Fruit fly (Drosophila melanogaster): ENCODE measurements around the gene Sbds.

Gene Sbds

DNA sequence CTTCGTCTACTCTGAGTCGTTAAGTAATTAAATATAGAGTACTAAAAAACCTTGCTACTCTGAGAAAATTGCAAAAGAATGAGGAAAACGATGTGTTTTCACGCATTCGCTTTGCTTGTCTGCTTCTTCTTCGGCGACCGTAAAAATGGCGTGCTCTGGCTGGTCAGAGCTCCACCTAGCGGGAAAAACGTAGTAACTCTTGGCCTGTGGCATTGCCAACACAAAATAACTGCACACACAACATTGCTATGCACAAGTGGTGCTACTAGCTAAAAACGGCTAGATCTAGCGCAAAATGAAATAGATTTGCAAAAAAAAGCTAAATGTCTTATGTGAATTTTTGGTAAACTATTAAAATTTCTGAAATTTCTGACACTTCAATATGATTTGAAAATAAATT, 5.6 kb upstream of the Sbds start (continued):
- TF ChIP-seq CG8632 (GFP tag; optimal IDR thresholded peaks at IDR 0.05) (peak; percentile 17), Eip78C (GFP tag) (peak; percentile 81), vri (GFP tag; optimal IDR thresholded peaks at IDR 0.05) (peak; percentile 35), Sox14 (GFP tag; optimal IDR thresholded peaks at IDR 0.05) (peak; percentile 63), CG6792 (GFP tag; optimal IDR thresholded peaks at IDR 0.05) (no peak), OdsH (GFP tag; optimal IDR thresholded peaks at IDR 0.05) (peak; percentile 24), dsx (GFP tag; optimal IDR thresholded peaks at IDR 0.05; ENCODE audit: poor library complexity, severe bottlenecking) (peak; percentile 50)

DNA sequence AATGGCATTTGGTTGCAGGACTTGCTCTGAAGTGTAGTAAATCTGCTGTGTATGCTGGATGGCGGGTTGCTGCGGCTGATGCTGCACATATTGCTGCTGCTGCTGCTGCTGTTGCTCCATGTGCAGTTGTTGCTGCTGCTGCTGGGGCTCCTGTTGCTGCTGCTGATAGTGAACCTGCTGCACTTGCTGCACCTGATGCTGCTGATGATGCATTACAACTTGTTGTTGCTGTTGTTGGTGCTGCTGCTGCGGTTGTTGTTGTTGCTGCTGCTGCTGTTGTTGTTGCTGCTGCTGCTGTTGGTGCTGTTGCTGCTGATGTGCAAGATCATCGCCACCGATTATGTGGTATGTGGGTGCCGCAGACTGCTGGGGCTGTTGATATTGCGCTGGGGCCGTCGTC, 1.9 kb upstream of the Sbds start:
- TF ChIP-seq ss (GFP tag; optimal IDR thresholded peaks at IDR 0.05) (no peak), net (GFP tag; optimal IDR thresholded peaks at IDR 0.05) (no peak), CG6808 (GFP tag; optimal IDR thresholded peaks at IDR 0.05) (no peak), Eip75B (GFP tag; optimal IDR thresholded peaks at IDR 0.05) (no peak), CG6276 (GFP tag; optimal IDR thresholded peaks at IDR 0.05) (no peak), svp (GFP tag) (no peak), fkh (GFP tag; optimal IDR thresholded peaks at IDR 0.05) (no peak), CG34406 (GFP tag; optimal IDR thresholded peaks at IDR 0.05) (no peak)

- TF ChIP-seq Ets21C (GFP tag; optimal IDR thresholded peaks at IDR 0.05): no peak
- TF ChIP-seq ss (GFP tag; optimal IDR thresholded peaks at IDR 0.05): no peak
- peak; percentile 7 for TF ChIP-seq Eip78C (GFP tag)
- no peak for TF ChIP-seq Eip93F (GFP tag; optimal IDR thresholded peaks at IDR 0.05)
- TF ChIP-seq OdsH (GFP tag; optimal IDR thresholded peaks at IDR 0.05): no peak
Measured at dm6 chr3L:6756197-6756736, 3.6 kb downstream of the Sbds start, which contains the start of gene Ist1. Ist1 (minus strand) TSS chr3L:6756497.

- no peak for TF ChIP-seq fd59A (GFP tag; optimal IDR thresholded peaks at IDR 0.05)
- TF ChIP-seq CG7368 (GFP tag; optimal IDR thresholded peaks at IDR 0.05): no peak
- no peak for TF ChIP-seq Sox14 (GFP tag; optimal IDR thresholded peaks at IDR 0.05)
- no peak for TF ChIP-seq fkh (GFP tag; optimal IDR thresholded peaks at IDR 0.05)
- TF ChIP-seq Hr38 (GFP tag; optimal IDR thresholded peaks at IDR 0.05): no peak
- TF ChIP-seq CG3032 (tag; optimal IDR thresholded peaks at IDR 0.05): no peak
Measured at dm6 chr3L:6763146-6763545, 10.4 kb downstream of the Sbds start, which contains the start of gene Rsph3. Rsph3 (minus strand) TSS chr3L:6763246.

DNA sequence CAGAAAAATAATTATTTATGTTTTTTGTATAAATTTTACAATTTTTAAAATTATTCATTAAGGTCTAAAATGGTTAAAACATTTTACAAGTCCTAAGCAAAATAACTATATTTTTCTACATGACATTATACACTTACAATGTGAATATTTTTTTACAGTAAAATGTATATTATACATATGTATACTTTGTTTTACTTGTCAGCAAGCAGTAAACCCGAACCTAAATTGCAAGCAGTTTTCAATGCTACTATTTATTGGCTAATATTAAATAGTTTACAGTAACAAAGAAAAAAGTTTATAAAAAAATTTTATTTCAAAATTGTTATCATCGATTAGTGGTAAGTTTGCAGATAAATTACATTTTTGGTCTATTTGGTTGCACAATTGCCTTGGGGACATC, 11.1 kb downstream of the Sbds start:
- TF ChIP-seq spab (GFP tag; optimal IDR thresholded peaks at IDR 0.05) (no peak), esn (GFP tag; optimal IDR thresholded peaks at IDR 0.05) (no peak), CG15336 (GFP tag; IDR thresholded peaks at IDR 0.05) (no peak), Sox15 (GFP tag; optimal IDR thresholded peaks at IDR 0.05) (no peak), OdsH (GFP tag; optimal IDR thresholded peaks at IDR 0.05) (no peak), Blimp-1 (GFP tag; optimal IDR thresholded peaks at IDR 0.05) (no peak), CG8632 (GFP tag; optimal IDR thresholded peaks at IDR 0.05) (no peak)

DNA sequence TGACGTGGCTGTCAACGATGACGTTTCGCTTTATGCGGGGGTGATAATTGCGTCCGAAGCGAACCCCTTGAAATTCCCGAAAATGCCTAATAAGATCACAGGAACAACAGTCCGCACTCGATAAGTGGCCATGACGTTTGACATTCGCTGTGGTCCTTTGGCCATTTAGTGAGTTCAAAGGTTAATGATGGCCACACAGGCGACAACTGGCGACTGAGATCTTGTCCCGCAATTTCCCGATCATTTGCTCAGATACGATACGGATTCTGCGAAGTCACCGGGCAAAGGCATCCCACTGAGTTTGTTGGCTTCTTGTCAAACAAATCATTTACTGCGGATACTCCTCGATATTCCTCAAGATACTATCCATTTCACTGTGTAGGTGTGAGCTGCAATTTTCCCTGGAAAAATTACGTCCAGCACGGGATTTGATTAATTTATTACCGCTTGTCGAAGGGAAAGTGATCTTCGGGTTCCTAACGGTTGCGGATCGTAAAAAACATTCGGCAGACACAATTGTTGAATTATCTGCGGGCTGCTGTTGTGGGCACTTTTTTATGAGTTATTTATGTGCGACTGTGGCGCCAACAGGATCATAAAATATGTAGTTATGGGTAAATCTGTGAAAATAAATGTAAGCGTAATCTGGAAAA, 11.9 kb downstream of the Sbds start:
- TF ChIP-seq CG3032 (tag; optimal IDR thresholded peaks at IDR 0.05) (no peak), Hr39 (GFP tag; optimal IDR thresholded peaks at IDR 0.05) (no peak), Hr38 (GFP tag; optimal IDR thresholded peaks at IDR 0.05) (no peak), CG11902 (GFP tag; optimal IDR thresholded peaks at IDR 0.05) (no peak), Eip78C (GFP tag) (no peak), net (GFP tag; optimal IDR thresholded peaks at IDR 0.05) (no peak), CG6163 (GFP tag; IDR thresholded peaks at IDR 0.05) (no peak), acj6 (GFP tag; optimal IDR thresholded peaks at IDR 0.05) (no peak), CG1621 (tag; optimal IDR thresholded peaks at IDR 0.05) (no peak), CG15336 (GFP tag; IDR thresholded peaks at IDR 0.05) (no peak), CG11294 (GFP tag; IDR thresholded peaks at IDR 0.05) (no peak), CG11762 (GFP tag; optimal IDR thresholded peaks at IDR 0.05; ENCODE audit: insufficient read depth) (no peak)
